Fruit fly (Drosophila melanogaster): ENCODE measurements around the gene CG32750.

CG32750 gene

DNA sequence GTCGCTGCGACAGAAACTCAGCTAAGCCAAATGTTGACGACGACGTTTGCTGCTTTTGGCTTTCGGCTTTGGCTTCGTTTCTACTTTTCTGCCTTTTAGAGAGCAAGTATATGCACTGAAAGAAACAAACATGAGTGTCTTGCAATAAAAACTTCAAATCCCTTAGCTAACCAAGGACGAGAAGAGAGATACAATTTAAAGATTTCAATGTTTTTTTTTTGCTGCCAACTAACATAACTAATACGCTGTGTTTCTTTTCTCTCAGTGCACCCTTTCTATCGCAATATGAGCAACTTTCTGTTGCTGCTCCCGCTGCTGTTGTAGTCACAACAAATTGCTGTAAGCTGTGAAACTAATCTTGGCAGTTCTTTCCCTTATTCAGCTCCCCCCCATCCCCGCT is 16.8 kb downstream of the CG32750 start (continued):
- TF ChIP-seq CG18599 (GFP tag; optimal IDR thresholded peaks at IDR 0.05) (peak; percentile 69), CG15696 (tag; optimal IDR thresholded peaks at IDR 0.05) (no peak), CG6813 (GFP tag; optimal IDR thresholded peaks at IDR 0.05) (peak; percentile 1), ara (GFP tag; IDR thresholded peaks at IDR 0.05) (no peak), eve (GFP tag; optimal IDR thresholded peaks at IDR 0.05) (peak in 1 of 2 experiments; percentile 9), CG5180 (GFP tag; optimal IDR thresholded peaks at IDR 0.05) (no peak), CG17802 (tag; optimal IDR thresholded peaks at IDR 0.05) (no peak), Side (GFP tag; optimal IDR thresholded peaks at IDR 0.05) (peak; percentile 6), lmd (GFP tag; IDR thresholded peaks at IDR 0.05) (peak; percentile 47; the same call in 1 of the 2 replicates), C15 (GFP tag; IDR thresholded peaks at IDR 0.05) (no peak), CG12744 (GFP tag; optimal IDR thresholded peaks at IDR 0.05) (no peak), Trl (optimal IDR thresholded peaks at IDR 0.05) (no peak), Trl (GFP tag; optimal IDR thresholded peaks at IDR 0.05) (peak; percentile 26), en (GFP tag; optimal IDR thresholded peaks at IDR 0.05) (no peak), CG2129 (GFP tag; IDR thresholded peaks at IDR 0.05; ENCODE audit: partially characterized antibody) (no peak), B-H2 (GFP tag; optimal IDR thresholded peaks at IDR 0.05) (no peak), Max (GFP tag; optimal IDR thresholded peaks at IDR 0.05) (no peak), pita (GFP tag; optimal IDR thresholded peaks at IDR 0.05) (no peak), trem (tag; optimal IDR thresholded peaks at IDR 0.05) (no peak), NK7.1 (GFP tag; optimal IDR thresholded peaks at IDR 0.05) (no peak), Rx (GFP tag; IDR thresholded peaks at IDR 0.05) (peak; percentile 66), Meics (GFP tag; optimal IDR thresholded peaks at IDR 0.05) (peak; percentile 43), dan (GFP tag; IDR thresholded peaks at IDR 0.05) (no peak), CG18764 (GFP tag; optimal IDR thresholded peaks at IDR 0.05) (peak; percentile 6), onecut (GFP tag; IDR thresholded peaks at IDR 0.05) (peak; percentile 32; the same call in 1 of the 2 replicates), Atf3 (GFP tag; optimal IDR thresholded peaks at IDR 0.05) (no peak), Myb (GFP tag; optimal IDR thresholded peaks at IDR 0.05) (peak; percentile 9), Oli (tag; optimal IDR thresholded peaks at IDR 0.05) (no peak), stc (GFP tag; IDR thresholded peaks at IDR 0.05) (no peak), hth (optimal IDR thresholded peaks at IDR 0.05) (no peak), Dip3 (GFP tag; optimal IDR thresholded peaks at IDR 0.05) (peak; percentile 17), H2.0 (GFP tag; IDR thresholded peaks at IDR 0.05) (no peak), unpg (GFP tag; optimal IDR thresholded peaks at IDR 0.05) (peak; percentile 39), nerfin-1 (tag; optimal IDR thresholded peaks at IDR 0.05) (no peak), CG13894 (tag; optimal IDR thresholded peaks at IDR 0.05) (peak; percentile 31), toy (GFP tag; IDR thresholded peaks at IDR 0.05) (no peak), Nf-YA (GFP tag; IDR thresholded peaks at IDR 0.05) (no peak), ase (GFP tag; IDR thresholded peaks at IDR 0.05) (0 out of 3 replicates have a peak, but pooled peaks have one; percentile 11), CG4404 (GFP tag; IDR thresholded peaks at IDR 0.05) (no peak), caup (GFP tag; optimal IDR thresholded peaks at IDR 0.05; ENCODE audit: severe bottlenecking) (peak; percentile 48), CG3281 (GFP tag; optimal IDR thresholded peaks at IDR 0.05) (peak; percentile 44), yki (optimal IDR thresholded peaks at IDR 0.05) (no peak), Sin3A (optimal IDR thresholded peaks at IDR 0.05) (no peak), bbx (GFP tag; IDR thresholded peaks at IDR 0.05; ENCODE audit: partially characterized antibody) (no peak), CG11247 (GFP tag; IDR thresholded peaks at IDR 0.05) (peak; percentile 55), CG12299 (tag; optimal IDR thresholded peaks at IDR 0.05) (no peak), insv (GFP tag; optimal IDR thresholded peaks at IDR 0.05) (no peak), CG18476 (GFP tag; optimal IDR thresholded peaks at IDR 0.05) (no peak), dm (GFP tag; optimal IDR thresholded peaks at IDR 0.05) (no peak), run (tag; optimal IDR thresholded peaks at IDR 0.05) (no peak), grau (tag; optimal IDR thresholded peaks at IDR 0.05) (no peak), mirr (GFP tag; optimal IDR thresholded peaks at IDR 0.05) (no peak), CG11085 (GFP tag; IDR thresholded peaks at IDR 0.05) (no peak)
